Worm (Caenorhabditis elegans) whole organism, L2 larva: ENCODE results near the gene D2024.1.
"Not testable (repeated sequence)": the region's sequence is repeated elsewhere in the genome, so short reads cannot be mapped to it uniquely, and the experiment has no call there.

Experiments used
- Y55F3AM.14 ChIP-seq: fragments of 200-800 bp; sonication (Bioruptor generic); optimal IDR thresholded peaks from 2 replicates; lab custom pipeline; 2018; ENCODE audit warnings: mild to moderate bottlenecking, missing genetic modification characterization, missing compliant biosample characterization
- ZK546.5 ChIP-seq: sonication (generic microtip); optimal IDR thresholded peaks from 2 replicates; lab custom pipeline; 2017; ENCODE audit warnings: missing biosample characterization, missing genetic modification characterization
- aly-2 ChIP-seq: fragments of 150-350 bp; optimal IDR thresholded peaks from 2 replicates; lab custom pipeline; 2014; ENCODE audit warnings: missing biosample characterization, missing genetic modification characterization
- ceh-16 ChIP-seq: fragments of 150-350 bp; optimal IDR thresholded peaks from 2 replicates; lab custom pipeline; 2014; ENCODE audit warnings: missing biosample characterization, missing genetic modification characterization
- ceh-82 ChIP-seq: fragments of 150-350 bp; optimal IDR thresholded peaks from 2 replicates; lab custom pipeline; 2014; ENCODE audit warnings: missing biosample characterization, missing genetic modification characterization
- crh-2 ChIP-seq: sonication (generic microtip); optimal IDR thresholded peaks from 2 replicates; lab custom pipeline; 2017; ENCODE audit warnings: missing biosample characterization, missing genetic modification characterization
- dmd-4 ChIP-seq: sonication (generic microtip); optimal IDR thresholded peaks from 2 replicates; lab custom pipeline; 2017; ENCODE audit warnings: missing biosample characterization, missing genetic modification characterization
- elt-1 ChIP-seq: fragments of 150-350 bp; optimal IDR thresholded peaks from 2 replicates; lab custom pipeline; 2014; ENCODE audit warnings: missing biosample characterization, missing genetic modification characterization
- fos-1 ChIP-seq: fragments of 150-350 bp; optimal IDR thresholded peaks from 2 replicates; lab custom pipeline; 2014; ENCODE audit warnings: missing biosample characterization, missing genetic modification characterization
- gmeb-1 ChIP-seq: fragments of 150-350 bp; optimal IDR thresholded peaks from 2 replicates; lab custom pipeline; 2014; ENCODE audit warnings: missing biosample characterization, missing genetic modification characterization
- lin-11 ChIP-seq: fragments of 150-350 bp; sonication (generic microtip); optimal IDR thresholded peaks from 2 replicates; lab custom pipeline; 2014; ENCODE audit warnings: missing biosample characterization, missing genetic modification characterization, inconsistent platforms, mixed read lengths
- lin-13 ChIP-seq: fragments of 150-350 bp; optimal IDR thresholded peaks from 2 replicates; lab custom pipeline; 2014; ENCODE audit warnings: missing biosample characterization, missing genetic modification reagents, missing genetic modification characterization
- lin-39 ChIP-seq: fragments of 150-350 bp; optimal IDR thresholded peaks from 2 replicates; lab custom pipeline; 2014; ENCODE audit warnings: missing biosample characterization, missing genetic modification reagents, missing genetic modification characterization
- lsy-2 ChIP-seq, 2 experiments: fragments of 150-350 bp in 1 of 2; sonication (generic microtip) in 1 of 2; optimal IDR thresholded peaks; 2 replicates each; lab custom pipeline; 2014 to 2017; ENCODE audit warnings: missing biosample characterization in 2 of 2, missing genetic modification characterization in 2 of 2
- mab-5 ChIP-seq: fragments of 150-350 bp; optimal IDR thresholded peaks from 2 replicates; lab custom pipeline; 2014; ENCODE audit warnings: missing biosample characterization, missing genetic modification characterization
- mdl-1 ChIP-seq, 2 experiments: fragments of 150-350 bp in 1 of 2; sonication (generic microtip) in 1 of 2; optimal IDR thresholded peaks; 2 replicates each; lab custom pipeline; 2017; ENCODE audit warnings: missing biosample characterization in 2 of 2, missing genetic modification characterization in 2 of 2
- nhr-10 ChIP-seq: sonication (generic microtip); optimal IDR thresholded peaks from 2 replicates; lab custom pipeline; 2017; ENCODE audit warnings: missing biosample characterization, missing genetic modification characterization
- nhr-11 ChIP-seq: fragments of 150-350 bp; optimal IDR thresholded peaks from 2 replicates; lab custom pipeline; 2014; ENCODE audit warnings: missing biosample characterization, missing genetic modification characterization
- nhr-12 ChIP-seq: fragments of 150-350 bp; optimal IDR thresholded peaks from 2 replicates; lab custom pipeline; 2014; ENCODE audit warnings: missing biosample characterization, missing genetic modification characterization
- nhr-23 ChIP-seq: fragments of 150-350 bp; optimal IDR thresholded peaks from 2 replicates; lab custom pipeline; 2014; ENCODE audit warnings: missing biosample characterization, missing genetic modification reagents, missing genetic modification characterization
- nhr-237 ChIP-seq: fragments of 150-350 bp; optimal IDR thresholded peaks from 2 replicates; lab custom pipeline; 2014; ENCODE audit warnings: missing biosample characterization, missing genetic modification characterization
- nhr-25 ChIP-seq: fragments of 150-350 bp; sonication (generic microtip); optimal IDR thresholded peaks from 3 replicates; lab custom pipeline; 2014; ENCODE audit warnings: missing biosample characterization, missing genetic modification characterization
- nhr-6 ChIP-seq: fragments of 150-350 bp; optimal IDR thresholded peaks from 2 replicates; lab custom pipeline; 2014; ENCODE audit warnings: missing biosample characterization, missing genetic modification characterization
- nhr-77 ChIP-seq: fragments of 150-350 bp; optimal IDR thresholded peaks from 2 replicates; lab custom pipeline; 2014; ENCODE audit warnings: missing biosample characterization, missing genetic modification characterization
- peb-1 ChIP-seq: fragments of 150-350 bp; optimal IDR thresholded peaks from 2 replicates; lab custom pipeline; 2014; ENCODE audit warnings: missing biosample characterization, missing genetic modification characterization
- sem-4 ChIP-seq: fragments of 150-350 bp; optimal IDR thresholded peaks from 2 replicates; lab custom pipeline; 2014; ENCODE audit warnings: missing biosample characterization, missing genetic modification reagents, missing genetic modification characterization
- skn-1 ChIP-seq: sonication (generic microtip); optimal IDR thresholded peaks from 2 replicates; lab custom pipeline; 2017; ENCODE audit warnings: missing biosample characterization, missing genetic modification characterization
- sma-3 ChIP-seq: sonication (generic microtip); optimal IDR thresholded peaks from 2 replicates; lab custom pipeline; 2016; ENCODE audit warnings: missing genetic modification reagents, missing genetic modification characterization, missing compliant biosample characterization
- sma-9 ChIP-seq, 2 experiments: fragments of 150-350 bp in 1 of 2; sonication (generic microtip) in 1 of 2; optimal IDR thresholded peaks; 2 replicates each; lab custom pipeline; 2014 to 2016; ENCODE audit warnings: missing genetic modification characterization in 2 of 2, mild to moderate bottlenecking in 1 of 2, missing biosample characterization in 1 of 2, missing compliant biosample characterization in 1 of 2, missing genetic modification reagents in 1 of 2, moderate library complexity in 1 of 2
- unc-62 ChIP-seq: fragments of 150-350 bp; optimal IDR thresholded peaks from 2 replicates; lab custom pipeline; 2014; ENCODE audit warnings: missing biosample characterization, missing genetic modification reagents, missing genetic modification characterization
- ztf-11 ChIP-seq: sonication (generic microtip); optimal IDR thresholded peaks from 2 replicates; lab custom pipeline; 2017; ENCODE audit warnings: missing biosample characterization, missing genetic modification characterization

D2024.1 gene

DNA sequence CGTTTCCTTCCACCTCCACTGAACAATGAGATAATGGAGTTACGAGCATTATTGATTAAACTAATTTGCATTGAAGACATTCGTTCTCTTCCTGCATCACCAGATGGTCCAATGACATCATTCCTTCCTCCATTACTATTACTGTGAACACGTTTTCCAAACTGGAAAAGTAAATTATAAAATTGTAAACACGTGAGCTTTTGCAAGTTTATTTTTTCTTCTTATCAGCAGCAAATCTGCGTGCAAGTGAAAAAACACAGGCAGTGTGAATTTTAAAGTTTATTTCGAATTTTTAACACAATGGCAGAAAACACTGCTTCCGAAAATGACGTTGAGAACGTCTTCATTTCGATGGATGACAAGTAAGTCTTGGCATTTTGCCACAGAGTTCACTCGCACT is at the start of gene D2024.1:
Gene D2024.1 (plus strand): TSS at position 301 of the 400 bp plus-strand sequence.
- TF ChIP-seq lsy-2 (tag; optimal IDR thresholded peaks at IDR 0.05; lab: Kevin White, UChicago); ztf-11 (tag; lab: Kevin White, UChicago); nhr-6 (tag; lab: Kevin White, UChicago): not testable (repeated sequence)

- TF ChIP-seq gmeb-1 (tag; lab: Kevin White, UChicago) (no peak), ceh-16 (no peak), mab-5 (tag; lab: Kevin White, UChicago) (no peak), ceh-82 (tag; lab: Kevin White, UChicago) (no peak), nhr-23 (tag; lab: Kevin White, UChicago) (no peak), peb-1 (no peak), lin-13 (no peak), sma-3 (GFP tag; lab: Kevin White, UChicago) (no peak)
Measured at ce11 chrIV:7203696-7204095, 43.6 kb upstream of the D2024.1 start, which contains the start of gene R13A1.3. TSS of gene R13A1.3 (plus strand) at chrIV:7203996.

DNA sequence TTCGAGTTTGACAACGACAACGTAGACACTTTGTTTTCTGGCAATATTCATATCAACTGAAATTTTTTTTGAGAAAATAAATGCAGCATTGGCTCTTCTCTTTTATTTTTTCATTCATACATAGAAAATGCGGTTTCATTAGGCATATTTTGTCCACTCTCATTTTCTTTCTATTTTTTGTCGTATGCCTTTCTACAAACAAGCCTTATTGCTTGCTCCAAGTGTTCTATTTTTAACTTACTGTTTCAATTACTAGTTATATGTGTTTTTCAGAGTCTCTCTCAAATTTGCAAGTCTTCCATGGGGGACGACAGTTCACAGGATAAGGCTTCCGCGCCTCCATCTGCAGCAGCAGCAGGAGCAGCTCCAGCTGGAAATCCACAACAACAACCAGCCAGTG is 41.4 kb upstream of the D2024.1 start, which contains the start of gene kcc-1:
Gene kcc-1 (plus strand): TSS at position 301 of the 400 bp plus-strand sequence.
- TF ChIP-seq nhr-12 (tag; lab: Kevin White, UChicago) (no peak), nhr-25 (tag; lab: Kevin White, UChicago) (no peak), Y55F3AM.14 (no peak), elt-1 (no peak), lin-11 (tag; lab: Kevin White, UChicago) (no peak)

DNA sequence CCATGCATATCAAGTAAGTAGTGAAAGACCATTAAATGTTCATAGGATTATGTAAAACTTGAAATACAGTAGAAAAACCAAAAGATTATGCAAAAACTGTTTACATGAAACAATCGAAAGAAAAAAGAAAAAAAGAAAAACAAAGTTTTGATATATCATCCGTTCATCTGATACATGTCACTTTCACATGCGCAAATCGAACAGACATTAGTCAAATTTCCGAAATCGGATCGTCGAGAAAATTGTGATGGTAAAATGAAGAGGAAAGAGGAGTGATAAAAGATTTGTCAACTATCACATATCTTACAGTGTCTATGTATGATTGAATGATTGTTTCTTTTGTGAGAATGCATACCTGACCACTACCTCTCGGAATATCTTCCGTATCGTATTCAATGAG is 38.4 kb upstream of the D2024.1 start:
- TF ChIP-seq unc-62 (GFP tag; lab: Kevin White, UChicago) = no peak
- no peak for TF ChIP-seq nhr-6 (tag; lab: Kevin White, UChicago)
- TF ChIP-seq lsy-2 (tag; optimal IDR thresholded peaks at IDR 0.05; lab: Kevin White, UChicago) = no peak
- no peak for TF ChIP-seq skn-1 (tag; lab: Kevin White, UChicago)
- no peak for TF ChIP-seq fos-1 (tag; lab: Kevin White, UChicago)
- TF ChIP-seq aly-2 (tag; lab: Kevin White, UChicago) = no peak
- no peak for TF ChIP-seq sma-9 (GFP tag; optimal IDR thresholded peaks at IDR 0.05; lab: Kevin White, UChicago)
- no peak for TF ChIP-seq sma-9 (tag; optimal IDR thresholded peaks at IDR 0.05; lab: Kevin White, UChicago)
- no peak for TF ChIP-seq mdl-1 (tag; optimal IDR thresholded peaks at IDR 0.05; lab: Kevin White, UChicago)

DNA sequence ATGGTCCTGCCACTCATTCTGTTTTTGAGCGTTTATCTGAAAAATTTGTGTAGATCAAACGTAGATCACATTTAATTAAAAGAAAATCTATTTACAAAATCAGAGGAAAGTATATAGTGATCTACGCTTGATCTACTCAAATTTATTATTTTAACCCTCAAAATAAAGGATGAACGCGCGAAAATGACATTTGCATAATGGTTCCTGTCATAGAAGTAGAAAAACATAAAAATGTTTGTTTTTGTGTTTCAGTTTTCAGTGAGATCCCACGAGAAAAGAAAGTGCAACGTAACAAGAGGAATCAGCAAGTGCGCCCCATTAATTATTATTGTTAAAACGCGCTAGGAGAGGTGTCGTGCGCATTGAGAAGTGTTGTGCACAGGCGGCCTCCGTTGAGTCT is 36.0 kb upstream of the D2024.1 start:
- no peak for TF ChIP-seq skn-1 (tag; lab: Kevin White, UChicago)
- TF ChIP-seq nhr-10 (tag; lab: Kevin White, UChicago) = no peak
- no peak for TF ChIP-seq mab-5 (tag; lab: Kevin White, UChicago)
- no peak for TF ChIP-seq crh-2
- no peak for TF ChIP-seq nhr-77 (tag; lab: Kevin White, UChicago)
- no peak for TF ChIP-seq lin-39
- TF ChIP-seq ceh-82 (tag; lab: Kevin White, UChicago) = no peak
- TF ChIP-seq gmeb-1 (tag; lab: Kevin White, UChicago) = no peak
- no peak for TF ChIP-seq fos-1 (tag; lab: Kevin White, UChicago)
- TF ChIP-seq nhr-11 (tag; lab: Kevin White, UChicago) = no peak
- TF ChIP-seq lin-13 = no peak
- no peak for TF ChIP-seq nhr-23 (tag; lab: Kevin White, UChicago)
- no peak for TF ChIP-seq nhr-237
- no peak for TF ChIP-seq sem-4 (tag; lab: Kevin White, UChicago)

DNA sequence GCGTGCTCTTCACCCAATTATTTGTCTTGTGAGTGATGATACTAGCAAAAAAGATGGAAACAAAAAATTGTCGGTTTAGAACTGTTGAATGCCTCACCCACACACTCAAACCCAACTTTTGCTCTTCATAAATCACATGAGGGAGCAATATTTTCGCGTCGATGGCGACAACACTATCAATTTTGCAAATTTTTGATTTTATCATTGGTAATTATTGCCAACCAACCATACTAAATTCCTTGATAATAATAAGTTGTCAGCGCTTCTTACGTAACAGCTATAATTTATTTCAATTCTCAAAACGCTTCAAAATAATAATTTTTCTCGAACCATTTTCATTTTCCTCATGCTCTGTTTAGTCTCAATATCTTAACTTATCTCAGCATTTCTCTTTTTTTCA is 34.6 kb upstream of the D2024.1 start:
- TF ChIP-seq fos-1 (tag; lab: Kevin White, UChicago) (peak; percentile 44), ZK546.5 (tag; lab: Kevin White, UChicago) (no peak), crh-2 (no peak), sma-9 (GFP tag; optimal IDR thresholded peaks at IDR 0.05; lab: Kevin White, UChicago) (no peak), sma-9 (tag; optimal IDR thresholded peaks at IDR 0.05; lab: Kevin White, UChicago) (no peak), gmeb-1 (tag; lab: Kevin White, UChicago) (no peak), dmd-4 (tag; lab: Kevin White, UChicago) (no peak), ceh-82 (tag; lab: Kevin White, UChicago) (no peak)
